Fruit fly (Drosophila melanogaster) whole organism, embryonic: Measurements from ENCODE around the gene Nse4.

ENCODE experiments used
- Atf-2 ChIP-seq: fragments of 200-800 bp; sonication (Bioruptor generic); optimal IDR thresholded peaks from 2 replicates; lab custom pipeline; 2016; ENCODE audit warnings: missing biosample characterization, missing genetic modification characterization
- Atf6 ChIP-seq: fragments of 200-800 bp; sonication (Bioruptor generic); IDR thresholded peaks from 2 replicates; pipeline ENCODE4 v1.3.6; 2022; ENCODE audit warnings: missing biosample characterization, missing genetic modification characterization
- B-H1 ChIP-seq: fragments of 200-800 bp; sonication (Bioruptor generic); IDR thresholded peaks from 3 replicates; pipeline ENCODE4 v1.3.6; 2022; ENCODE audit warnings: missing biosample characterization, missing genetic modification characterization
- CG1024 ChIP-seq: fragments of 200-800 bp; sonication (Bioruptor generic); IDR thresholded peaks from 2 replicates; pipeline ENCODE4 v1.3.6; 2022; ENCODE audit warnings: missing biosample characterization, missing genetic modification characterization
- CG11247 ChIP-seq: fragments of 200-800 bp; sonication (Bioruptor generic); IDR thresholded peaks from 2 replicates; pipeline ENCODE4 v1.3.6; 2022; ENCODE audit warnings: missing biosample characterization, missing genetic modification characterization
- CG11398 ChIP-seq: fragments of 200-800 bp; sonication (Bioruptor generic); optimal IDR thresholded peaks from 2 replicates; lab custom pipeline; 2016; ENCODE audit warnings: missing biosample characterization, missing genetic modification characterization
- CG11456 ChIP-seq: fragments of 200-800 bp; sonication (Bioruptor generic); IDR thresholded peaks from 3 replicates; pipeline ENCODE4 v1.3.6; 2022; ENCODE audit warnings: missing biosample characterization, missing genetic modification characterization
- CG13775 ChIP-seq: fragments of 200-800 bp; sonication (Bioruptor generic); optimal IDR thresholded peaks from 3 replicates; lab custom pipeline; 2017; ENCODE audit warnings: missing biosample characterization, mild to moderate bottlenecking, missing genetic modification characterization
- CG1602 ChIP-seq: fragments of 200-800 bp; sonication (Bioruptor generic); optimal IDR thresholded peaks from 3 replicates; lab custom pipeline; 2016; ENCODE audit warnings: missing biosample characterization, missing genetic modification characterization
- CG17361 ChIP-seq: fragments of 200-800 bp; sonication (Bioruptor generic); IDR thresholded peaks from 3 replicates; pipeline ENCODE4 v1.3.6; 2022; ENCODE audit warnings: missing biosample characterization, missing genetic modification characterization
- CG1792 ChIP-seq: fragments of 200-800 bp; sonication (Bioruptor generic); optimal IDR thresholded peaks from 2 replicates; lab custom pipeline; 2016; ENCODE audit warnings: missing biosample characterization, missing genetic modification characterization
- CG18764 ChIP-seq: fragments of 200-800 bp; sonication (Bioruptor generic); optimal IDR thresholded peaks from 3 replicates; lab custom pipeline; 2016; ENCODE audit warnings: missing biosample characterization, missing genetic modification characterization
- CG2202 ChIP-seq: fragments of 200-800 bp; sonication (Bioruptor generic); optimal IDR thresholded peaks from 2 replicates; lab custom pipeline; 2018; ENCODE audit warnings: missing biosample characterization, mild to moderate bottlenecking, missing genetic modification characterization
- CG2712 ChIP-seq: fragments of 200-800 bp; optimal IDR thresholded peaks from 3 replicates; lab custom pipeline; 2019; ENCODE audit warnings: missing biosample characterization, mild to moderate bottlenecking, missing genetic modification characterization, moderate library complexity
- CG6175 ChIP-seq: fragments of 200-800 bp; sonication (Bioruptor generic); IDR thresholded peaks from 3 replicates; pipeline ENCODE4 v1.3.6; 2022; ENCODE audit warnings: missing biosample characterization, missing genetic modification characterization
- CG6272 ChIP-seq: fragments of 200-800 bp; sonication (Bioruptor generic); IDR thresholded peaks from 2 replicates; pipeline ENCODE4 v1.3.6; 2022; ENCODE audit warnings: missing biosample characterization, missing genetic modification characterization
- CG7372 ChIP-seq: fragments of 200-800 bp; sonication (Bioruptor generic); IDR thresholded peaks from 2 replicates; pipeline ENCODE4 v1.3.6; 2022; ENCODE audit warnings: missing biosample characterization, missing genetic modification characterization
- CG7786 ChIP-seq: fragments of 200-800 bp; sonication (Bioruptor generic); optimal IDR thresholded peaks from 2 replicates; lab custom pipeline; 2016; ENCODE audit warnings: missing biosample characterization, missing genetic modification characterization
- Dek ChIP-seq: fragments of 200-800 bp; sonication (Bioruptor generic); optimal IDR thresholded peaks from 3 replicates; lab custom pipeline; 2019; ENCODE audit warnings: missing biosample characterization, mild to moderate bottlenecking, missing genetic modification characterization, moderate library complexity
- Doc2 ChIP-seq: fragments of 200-800 bp; sonication (Bioruptor generic); IDR thresholded peaks from 2 replicates; pipeline ENCODE4 v1.3.6; 2022; ENCODE audit warnings: missing biosample characterization, missing genetic modification characterization
- Doc3 ChIP-seq: fragments of 200-800 bp; sonication (Bioruptor generic); IDR thresholded peaks from 3 replicates; pipeline ENCODE4 v1.3.6; 2022; ENCODE audit warnings: missing biosample characterization, missing genetic modification characterization; ENCODE audit not compliant: partially characterized antibody
- Drgx ChIP-seq: fragments of 200-800 bp; sonication (Bioruptor generic); IDR thresholded peaks from 2 replicates; pipeline ENCODE4 v1.3.6; 2022; ENCODE audit warnings: missing biosample characterization, missing genetic modification characterization
- Fer3 ChIP-seq: fragments of 200-800 bp; sonication (Bioruptor generic); optimal IDR thresholded peaks from 2 replicates; lab custom pipeline; 2018; ENCODE audit warnings: missing biosample characterization, mild to moderate bottlenecking, missing genetic modification characterization, moderate library complexity
- Hand ChIP-seq: fragments of 200-800 bp; sonication (Bioruptor generic); optimal IDR thresholded peaks from 2 replicates; lab custom pipeline; 2017; ENCODE audit warnings: mild to moderate bottlenecking, missing biosample characterization, missing genetic modification reagents, missing genetic modification characterization
- Max ChIP-seq: fragments of 200-800 bp; sonication (Bioruptor generic); optimal IDR thresholded peaks from 2 replicates; lab custom pipeline; 2016; ENCODE audit warnings: missing biosample characterization, mild to moderate bottlenecking, missing genetic modification characterization
- NfI ChIP-seq: fragments of 200-800 bp; sonication (Bioruptor generic); optimal IDR thresholded peaks from 3 replicates; lab custom pipeline; 2018; ENCODE audit warnings: missing biosample characterization, mild to moderate bottlenecking, missing genetic modification characterization, moderate library complexity
- Oli ChIP-seq: fragments of 200-800 bp; sonication (Bioruptor generic); optimal IDR thresholded peaks from 2 replicates; lab custom pipeline; 2018; ENCODE audit warnings: missing biosample characterization, mild to moderate bottlenecking, missing genetic modification characterization, moderate library complexity
- Rfx ChIP-seq: fragments of 200-800 bp; sonication (Bioruptor generic); IDR thresholded peaks from 2 replicates; pipeline ENCODE4 v1.3.6; 2022; ENCODE audit warnings: missing biosample characterization, missing genetic modification characterization
- Side ChIP-seq: fragments of 200-800 bp; sonication (Bioruptor generic); optimal IDR thresholded peaks from 2 replicates; lab custom pipeline; 2016; ENCODE audit warnings: missing biosample characterization, missing genetic modification characterization
- Six4 ChIP-seq: fragments of 200-800 bp; sonication (Bioruptor generic); optimal IDR thresholded peaks from 2 replicates; lab custom pipeline; 2016; ENCODE audit warnings: missing biosample characterization, missing genetic modification characterization
- ara ChIP-seq: fragments of 200-800 bp; sonication (Bioruptor generic); IDR thresholded peaks from 2 replicates; pipeline ENCODE4 v1.3.6; 2022; ENCODE audit warnings: missing biosample characterization, missing genetic modification characterization
- ato ChIP-seq: fragments of 200-800 bp; sonication (Bioruptor generic); IDR thresholded peaks from 2 replicates; pipeline ENCODE4 v1.3.6; 2022; ENCODE audit warnings: missing biosample characterization, missing genetic modification characterization; ENCODE audit not compliant: partially characterized antibody
- bab2 ChIP-seq: fragments of 200-800 bp; sonication (Bioruptor generic); optimal IDR thresholded peaks from 2 replicates; lab custom pipeline; 2016; ENCODE audit warnings: missing biosample characterization, missing genetic modification characterization
- bigmax ChIP-seq: fragments of 200-800 bp; sonication (Bioruptor generic); optimal IDR thresholded peaks from 2 replicates; lab custom pipeline; 2018; ENCODE audit warnings: missing biosample characterization, mild to moderate bottlenecking, missing genetic modification characterization
- chn ChIP-seq: fragments of 200-800 bp; sonication (Bioruptor generic); optimal IDR thresholded peaks from 2 replicates; lab custom pipeline; 2016; ENCODE audit warnings: missing biosample characterization, missing genetic modification characterization
- crol ChIP-seq: fragments of 200-800 bp; sonication (Bioruptor generic); IDR thresholded peaks from 2 replicates; pipeline ENCODE4 v1.3.6; 2022; ENCODE audit warnings: missing biosample characterization, missing genetic modification characterization
- crp ChIP-seq, 2 experiments: fragments of 200-800 bp; sonication (Bioruptor generic); optimal IDR thresholded peaks; 2 replicates in 1 of 2; 3 replicates in 1 of 2; lab custom pipeline; 2017; ENCODE audit warnings: missing biosample characterization in 2 of 2, missing genetic modification characterization in 2 of 2, mild to moderate bottlenecking in 1 of 2, moderate library complexity in 1 of 2
- da ChIP-seq: fragments of 200-800 bp; sonication (Bioruptor generic); optimal IDR thresholded peaks from 2 replicates; lab custom pipeline; 2016; ENCODE audit warnings: missing biosample characterization, missing genetic modification characterization
- emc ChIP-seq: fragments of 200-800 bp; sonication (Bioruptor generic); optimal IDR thresholded peaks from 2 replicates; lab custom pipeline; 2016; ENCODE audit warnings: missing biosample characterization, missing genetic modification characterization
- en ChIP-seq: fragments of 200-800 bp; sonication (Bioruptor generic); optimal IDR thresholded peaks from 2 replicates; lab custom pipeline; 2016; ENCODE audit warnings: missing biosample characterization, missing genetic modification characterization
- eve ChIP-seq, 2 experiments: fragments of >200 bp; optimal IDR thresholded peaks; 2 replicates each; lab custom pipeline; 2017; ENCODE audit warnings: missing biosample characterization in 2 of 2, missing genetic modification characterization in 2 of 2
- eyg ChIP-seq: fragments of 200-800 bp; sonication (Bioruptor generic); optimal IDR thresholded peaks from 3 replicates; lab custom pipeline; 2016; ENCODE audit warnings: missing biosample characterization, missing genetic modification characterization
- fd102C ChIP-seq: fragments of 200-800 bp; sonication (Bioruptor generic); optimal IDR thresholded peaks from 2 replicates; lab custom pipeline; 2018; ENCODE audit warnings: missing biosample characterization, mild to moderate bottlenecking, missing genetic modification characterization, moderate library complexity
- fru ChIP-seq: fragments of >200 bp; optimal IDR thresholded peaks from 2 replicates; lab custom pipeline; 2017
- gfzf ChIP-seq: fragments of 200-800 bp; sonication (Bioruptor generic); optimal IDR thresholded peaks from 2 replicates; lab custom pipeline; 2016; ENCODE audit warnings: missing biosample characterization, mild to moderate bottlenecking, missing genetic modification characterization, moderate library complexity
- h ChIP-seq: fragments of >200 bp; optimal IDR thresholded peaks from 2 replicates; lab custom pipeline; 2017
- onecut ChIP-seq: fragments of 200-800 bp; sonication (Bioruptor generic); IDR thresholded peaks from 2 replicates; pipeline ENCODE4 v1.3.6; 2022; ENCODE audit warnings: missing biosample characterization, missing genetic modification characterization
- p53 ChIP-seq: fragments of 200-800 bp; sonication (Bioruptor generic); optimal IDR thresholded peaks from 2 replicates; lab custom pipeline; 2016; ENCODE audit warnings: missing biosample characterization, missing genetic modification characterization
- pros ChIP-seq: fragments of 200-800 bp; sonication (Bioruptor generic); optimal IDR thresholded peaks from 3 replicates; lab custom pipeline; 2019; ENCODE audit warnings: missing biosample characterization, mild to moderate bottlenecking, missing genetic modification characterization, moderate library complexity
- pzg ChIP-seq: fragments of 200-800 bp; sonication (Bioruptor generic); optimal IDR thresholded peaks from 3 replicates; lab custom pipeline; 2018; ENCODE audit warnings: missing biosample characterization, mild to moderate bottlenecking, missing genetic modification characterization, moderate library complexity
- zen ChIP-seq: fragments of 200-800 bp; sonication (Bioruptor generic); optimal IDR thresholded peaks from 3 replicates; lab custom pipeline; 2018; ENCODE audit warnings: missing biosample characterization, mild to moderate bottlenecking, missing genetic modification characterization, moderate library complexity

Gene Nse4

dm6 chr2L:10430802-10431476, 8.3 kb upstream of the Nse4 start, which contains the start of the genes Bug22 and TfIIB (continued):
- TF ChIP-seq CG11456 = peak; percentile 90
- TF ChIP-seq CG2712 = peak; percentile 77
- peak; percentile 53 for TF ChIP-seq Atf-2
- TF ChIP-seq fd102C = no peak
- TF ChIP-seq da = no peak
- TF ChIP-seq CG1602 (GFP tag; lab: Kevin White, UChicago) = peak; percentile 71
- TF ChIP-seq ara = peak; percentile 38; the same call in 1 of the 2 replicates
- TF ChIP-seq crol (GFP tag; lab: Robert Waterston, UW) = no peak
- peak; percentile 91 for TF ChIP-seq Rfx (GFP tag; lab: Robert Waterston, UW)
- TF ChIP-seq bigmax = no peak
- TF ChIP-seq CG2202 (tag; lab: Kevin White, UChicago) = peak; percentile 21
- peak; percentile 83; the same call in 2 of the 3 replicates for TF ChIP-seq CG17361 (GFP tag; lab: Robert Waterston, UW)
- TF ChIP-seq Six4 (GFP tag; lab: Kevin White, UChicago) = peak; percentile 55
- TF ChIP-seq crp (GFP tag; optimal IDR thresholded peaks at IDR 0.05; lab: Kevin White, UChicago) = peak in 1 of 2 experiments; percentile 38
- TF ChIP-seq eve (GFP tag; optimal IDR thresholded peaks at IDR 0.05; lab: Kevin White, UChicago) = no peak
- TF ChIP-seq CG7786 (GFP tag; lab: Kevin White, UChicago) = peak; percentile 66
- peak; percentile 53 for TF ChIP-seq pzg (GFP tag; lab: Kevin White, UChicago)
- TF ChIP-seq B-H1 (GFP tag; lab: Robert Waterston, UW) = peak; percentile 43; the same call in 1 of the 3 replicates
- no peak for TF ChIP-seq en
- peak; percentile 70 for TF ChIP-seq Fer3
- peak; percentile 50 for TF ChIP-seq CG1792 (GFP tag; lab: Kevin White, UChicago)
- no peak for TF ChIP-seq h
- peak; percentile 66 for TF ChIP-seq bab2
- peak; percentile 61 for TF ChIP-seq Atf6
- peak; percentile 15 for TF ChIP-seq gfzf
- peak; percentile 73 for TF ChIP-seq CG1024 (GFP tag; lab: Robert Waterston, UW)
- peak; percentile 63 for TF ChIP-seq onecut (GFP tag; lab: Robert Waterston, UW)
- TF ChIP-seq p53 (GFP tag; lab: Kevin White, UChicago) = no peak
- TF ChIP-seq Hand (GFP tag; lab: Kevin White, UChicago) = no peak
- TF ChIP-seq eyg (GFP tag; lab: Kevin White, UChicago) = no peak
- TF ChIP-seq Drgx (GFP tag; lab: Robert Waterston, UW) = peak; percentile 51; the same call in 1 of the 2 replicates
- peak; percentile 41; the same call in 1 of the 2 replicates for TF ChIP-seq CG6272 (GFP tag; lab: Robert Waterston, UW)
- TF ChIP-seq CG13775 (GFP tag; lab: Kevin White, UChicago) = peak; percentile 77
- TF ChIP-seq ato (GFP tag; lab: Robert Waterston, UW) = no peak
- TF ChIP-seq Side = peak; percentile 37
- peak; percentile 81 for TF ChIP-seq chn
- peak; percentile 82 for TF ChIP-seq NfI (GFP tag; lab: Kevin White, UChicago)
- no peak for TF ChIP-seq emc (GFP tag; lab: Kevin White, UChicago)
- peak; percentile 62 for TF ChIP-seq CG18764 (GFP tag; lab: Kevin White, UChicago)
- TF ChIP-seq Doc3 (GFP tag; lab: Robert Waterston, UW) = no peak
- TF ChIP-seq Dek (tag; lab: Kevin White, UChicago) = peak; percentile 76
- peak; percentile 85 for TF ChIP-seq Max
- peak; percentile 58; the same call in 1 of the 2 replicates for TF ChIP-seq CG11247 (GFP tag; lab: Robert Waterston, UW)
- TF ChIP-seq Doc2 (GFP tag; lab: Robert Waterston, UW) = no peak
- no peak for TF ChIP-seq CG6175 (GFP tag; lab: Robert Waterston, UW)
- TF ChIP-seq Oli (tag; lab: Kevin White, UChicago) = no peak
- no peak for TF ChIP-seq fru (lab: Kevin White, UChicago)
- no peak for TF ChIP-seq CG11398 (GFP tag; lab: Kevin White, UChicago)
- peak; percentile 46 for TF ChIP-seq zen (tag; lab: Kevin White, UChicago)
- no peak for TF ChIP-seq pros (GFP tag; lab: Kevin White, UChicago)
- TF ChIP-seq CG7372 (GFP tag; lab: Robert Waterston, UW) = peak; percentile 17; the same call in 1 of the 2 replicates
